Worm (Caenorhabditis elegans) whole organism, L2 larva: Measurements from ENCODE around the gene inos-1.
A peak's percentile ranks its signal among the peaks of the same experiment; 100 is the strongest.

Experiments used
- C34F6.9 ChIP-seq: fragments of 150-350 bp; optimal IDR thresholded peaks from 2 replicates; lab custom pipeline; 2014; ENCODE audit warnings: missing biosample characterization, missing genetic modification characterization
- F13H6.1 ChIP-seq: sonication (generic microtip); optimal IDR thresholded peaks from 2 replicates; lab custom pipeline; 2016; ENCODE audit warnings: missing genetic modification characterization, missing compliant biosample characterization
- R02D3.7 ChIP-seq: fragments of 150-350 bp; optimal IDR thresholded peaks from 2 replicates; lab custom pipeline; 2014; ENCODE audit warnings: missing biosample characterization, missing genetic modification characterization
- Y55F3AM.14 ChIP-seq: fragments of 200-800 bp; sonication (Bioruptor generic); optimal IDR thresholded peaks from 2 replicates; lab custom pipeline; 2018; ENCODE audit warnings: mild to moderate bottlenecking, missing genetic modification characterization, missing compliant biosample characterization
- alr-1 ChIP-seq: fragments of 150-350 bp; optimal IDR thresholded peaks from 2 replicates; lab custom pipeline; 2014; ENCODE audit warnings: missing biosample characterization, missing genetic modification characterization
- aly-2 ChIP-seq: fragments of 150-350 bp; optimal IDR thresholded peaks from 2 replicates; lab custom pipeline; 2014; ENCODE audit warnings: missing biosample characterization, missing genetic modification characterization
- ama-1 ChIP-seq: fragments of 150-350 bp; optimal IDR thresholded peaks from 2 replicates; lab custom pipeline; 2018; ENCODE audit warnings: inconsistent platforms
- ceh-16 ChIP-seq: fragments of 150-350 bp; optimal IDR thresholded peaks from 2 replicates; lab custom pipeline; 2014; ENCODE audit warnings: missing biosample characterization, missing genetic modification characterization
- ceh-82 ChIP-seq: fragments of 150-350 bp; optimal IDR thresholded peaks from 2 replicates; lab custom pipeline; 2014; ENCODE audit warnings: missing biosample characterization, missing genetic modification characterization
- crh-2 ChIP-seq: sonication (generic microtip); optimal IDR thresholded peaks from 2 replicates; lab custom pipeline; 2017; ENCODE audit warnings: missing biosample characterization, missing genetic modification characterization
- dmd-4 ChIP-seq: sonication (generic microtip); optimal IDR thresholded peaks from 2 replicates; lab custom pipeline; 2017; ENCODE audit warnings: missing biosample characterization, missing genetic modification characterization
- egl-27 ChIP-seq: sonication (generic microtip); optimal IDR thresholded peaks from 3 replicates; lab custom pipeline; 2017; ENCODE audit warnings: missing biosample characterization, missing genetic modification reagents, missing genetic modification characterization
- elt-1 ChIP-seq: fragments of 150-350 bp; optimal IDR thresholded peaks from 2 replicates; lab custom pipeline; 2014; ENCODE audit warnings: missing biosample characterization, missing genetic modification characterization
- elt-3 ChIP-seq: sonication (generic microtip); optimal IDR thresholded peaks from 2 replicates; lab custom pipeline; 2017; ENCODE audit warnings: missing biosample characterization, missing genetic modification characterization
- fos-1 ChIP-seq: fragments of 150-350 bp; optimal IDR thresholded peaks from 2 replicates; lab custom pipeline; 2014; ENCODE audit warnings: missing biosample characterization, missing genetic modification characterization
- gmeb-1 ChIP-seq: fragments of 150-350 bp; optimal IDR thresholded peaks from 2 replicates; lab custom pipeline; 2014; ENCODE audit warnings: missing biosample characterization, missing genetic modification characterization
- lin-11 ChIP-seq: fragments of 150-350 bp; sonication (generic microtip); optimal IDR thresholded peaks from 2 replicates; lab custom pipeline; 2014; ENCODE audit warnings: missing biosample characterization, missing genetic modification characterization, inconsistent platforms, mixed read lengths
- lin-13 ChIP-seq: fragments of 150-350 bp; optimal IDR thresholded peaks from 2 replicates; lab custom pipeline; 2014; ENCODE audit warnings: missing biosample characterization, missing genetic modification reagents, missing genetic modification characterization
- lin-39 ChIP-seq: fragments of 150-350 bp; optimal IDR thresholded peaks from 2 replicates; lab custom pipeline; 2014; ENCODE audit warnings: missing biosample characterization, missing genetic modification reagents, missing genetic modification characterization
- lsy-2 ChIP-seq, 2 experiments: fragments of 150-350 bp in 1 of 2; sonication (generic microtip) in 1 of 2; optimal IDR thresholded peaks; 2 replicates each; lab custom pipeline; 2014 to 2017; ENCODE audit warnings: missing biosample characterization in 2 of 2, missing genetic modification characterization in 2 of 2
- mab-5 ChIP-seq: fragments of 150-350 bp; optimal IDR thresholded peaks from 2 replicates; lab custom pipeline; 2014; ENCODE audit warnings: missing biosample characterization, missing genetic modification characterization
- mbf-1 ChIP-seq: sonication (generic microtip); optimal IDR thresholded peaks from 2 replicates; lab custom pipeline; 2017; ENCODE audit warnings: missing biosample characterization, missing genetic modification characterization
- mdl-1 ChIP-seq, 2 experiments: fragments of 150-350 bp in 1 of 2; sonication (generic microtip) in 1 of 2; optimal IDR thresholded peaks; 2 replicates each; lab custom pipeline; 2017; ENCODE audit warnings: missing biosample characterization in 2 of 2, missing genetic modification characterization in 2 of 2
- nhr-10 ChIP-seq: sonication (generic microtip); optimal IDR thresholded peaks from 2 replicates; lab custom pipeline; 2017; ENCODE audit warnings: missing biosample characterization, missing genetic modification characterization
- nhr-11 ChIP-seq: fragments of 150-350 bp; optimal IDR thresholded peaks from 2 replicates; lab custom pipeline; 2014; ENCODE audit warnings: missing biosample characterization, missing genetic modification characterization
- nhr-129 ChIP-seq: fragments of 150-350 bp; optimal IDR thresholded peaks from 2 replicates; lab custom pipeline; 2014; ENCODE audit warnings: missing biosample characterization, missing genetic modification characterization
- nhr-21 ChIP-seq: fragments of 150-350 bp; optimal IDR thresholded peaks from 2 replicates; lab custom pipeline; 2014; ENCODE audit warnings: missing biosample characterization, missing genetic modification characterization
- nhr-25 ChIP-seq: fragments of 150-350 bp; sonication (generic microtip); optimal IDR thresholded peaks from 3 replicates; lab custom pipeline; 2014; ENCODE audit warnings: missing biosample characterization, missing genetic modification characterization
- nhr-6 ChIP-seq: fragments of 150-350 bp; optimal IDR thresholded peaks from 2 replicates; lab custom pipeline; 2014; ENCODE audit warnings: missing biosample characterization, missing genetic modification characterization
- nhr-77 ChIP-seq: fragments of 150-350 bp; optimal IDR thresholded peaks from 2 replicates; lab custom pipeline; 2014; ENCODE audit warnings: missing biosample characterization, missing genetic modification characterization
- peb-1 ChIP-seq: fragments of 150-350 bp; optimal IDR thresholded peaks from 2 replicates; lab custom pipeline; 2014; ENCODE audit warnings: missing biosample characterization, missing genetic modification characterization
- sem-4 ChIP-seq: fragments of 150-350 bp; optimal IDR thresholded peaks from 2 replicates; lab custom pipeline; 2014; ENCODE audit warnings: missing biosample characterization, missing genetic modification reagents, missing genetic modification characterization
- sma-3 ChIP-seq: sonication (generic microtip); optimal IDR thresholded peaks from 2 replicates; lab custom pipeline; 2016; ENCODE audit warnings: missing genetic modification reagents, missing genetic modification characterization, missing compliant biosample characterization
- snpc-4 ChIP-seq: fragments of 150-350 bp; optimal IDR thresholded peaks from 2 replicates; lab custom pipeline; 2014; ENCODE audit warnings: missing biosample characterization, missing genetic modification characterization
- unc-39 ChIP-seq: fragments of 150-350 bp; optimal IDR thresholded peaks from 2 replicates; lab custom pipeline; 2014; ENCODE audit warnings: missing biosample characterization, missing genetic modification characterization
- unc-55 ChIP-seq: fragments of 150-350 bp; sonication (generic microtip); optimal IDR thresholded peaks from 3 replicates; lab custom pipeline; 2014; ENCODE audit warnings: missing biosample characterization, missing genetic modification reagents, missing genetic modification characterization
- unc-62 ChIP-seq: fragments of 150-350 bp; optimal IDR thresholded peaks from 2 replicates; lab custom pipeline; 2014; ENCODE audit warnings: missing biosample characterization, missing genetic modification reagents, missing genetic modification characterization
- zag-1 ChIP-seq: fragments of 150-350 bp; optimal IDR thresholded peaks from 2 replicates; lab custom pipeline; 2014; ENCODE audit warnings: missing biosample characterization, missing genetic modification characterization
- ztf-11 ChIP-seq: sonication (generic microtip); optimal IDR thresholded peaks from 2 replicates; lab custom pipeline; 2017; ENCODE audit warnings: missing biosample characterization, missing genetic modification characterization
- ztf-4 ChIP-seq: fragments of 150-350 bp; optimal IDR thresholded peaks from 2 replicates; lab custom pipeline; 2014; ENCODE audit warnings: missing biosample characterization, missing genetic modification characterization

Gene inos-1

DNA sequence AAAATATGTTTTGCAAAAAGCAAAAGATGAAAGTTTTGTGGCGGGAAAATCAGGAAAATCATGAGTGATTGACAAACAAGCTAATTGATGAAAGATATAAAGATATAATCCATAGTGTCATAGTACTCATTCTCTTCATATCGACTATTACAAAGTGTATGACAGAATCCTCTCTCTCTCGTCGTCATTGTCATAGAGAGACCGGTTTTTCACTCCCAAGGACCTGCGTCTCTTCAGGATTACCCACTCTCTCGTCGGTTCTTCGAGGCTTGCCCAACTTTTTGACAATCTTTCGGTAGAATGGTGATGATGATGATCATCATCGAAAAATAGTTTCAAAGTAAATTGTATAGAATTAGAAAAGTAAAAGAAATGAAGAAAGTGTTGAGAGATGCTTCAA lies 37.2 kb upstream of the inos-1 start (continued):
- TF ChIP-seq fos-1 (tag; lab: Kevin White, UChicago) (peak; percentile 57), lin-11 (no peak)

DNA sequence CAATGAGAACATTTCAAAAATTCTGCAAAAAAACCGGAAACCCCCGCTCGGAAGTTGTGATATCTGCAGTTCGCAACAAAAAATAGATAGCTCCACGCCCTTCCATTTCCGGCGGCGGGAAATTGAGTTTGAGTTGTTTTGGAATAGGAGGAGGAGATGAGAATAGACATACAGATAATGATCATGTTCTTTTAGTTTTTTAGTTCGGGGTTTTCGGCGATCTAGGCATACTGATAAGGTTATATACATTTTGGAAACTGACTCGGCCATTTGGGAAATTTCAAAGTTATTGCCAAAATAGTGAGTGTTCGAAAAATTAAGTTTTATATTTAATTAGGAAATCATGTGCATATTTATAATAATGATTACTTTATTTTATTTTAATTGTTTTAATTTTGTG lies 33.8 kb upstream of the inos-1 start:
- peak; percentile 11 for TF ChIP-seq elt-1
- no peak for TF ChIP-seq aly-2 (tag; lab: Kevin White, UChicago)
- no peak for TF ChIP-seq sem-4

DNA sequence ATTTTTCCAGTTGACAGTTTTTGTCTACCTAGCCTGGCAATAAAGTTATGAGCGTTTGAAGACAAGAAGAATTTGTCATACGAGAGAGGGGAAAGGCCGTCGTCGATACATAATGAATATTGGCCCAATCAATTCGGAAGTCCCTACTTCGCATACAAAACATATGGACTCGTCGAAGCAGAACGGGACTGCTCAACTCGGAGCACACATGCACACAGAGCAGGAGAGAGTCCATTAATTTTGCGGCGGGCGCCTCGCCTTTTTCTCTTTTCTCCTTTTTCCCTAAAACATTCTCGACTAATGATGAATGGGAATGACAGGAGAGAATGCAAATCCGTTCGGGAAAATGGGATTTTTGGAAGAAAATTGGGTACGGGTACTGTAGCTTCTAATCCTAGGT lies 32.4 kb upstream of the inos-1 start, which contains the start of gene F13D12.8:
F13D12.8 (minus strand) TSS at position 82 of the 400 bp plus-strand sequence.
- TF ChIP-seq dmd-4 (tag; lab: Kevin White, UChicago), result no peak
- TF ChIP-seq C34F6.9 (tag; lab: Kevin White, UChicago), result no peak
- TF ChIP-seq unc-55 (GFP tag; lab: Kevin White, UChicago), result peak; percentile 1
- peak; percentile 37 for TF ChIP-seq snpc-4
- peak in 1 of 2 experiments; percentile 1 for TF ChIP-seq lsy-2 (tag; optimal IDR thresholded peaks at IDR 0.05; lab: Kevin White, UChicago)

DNA sequence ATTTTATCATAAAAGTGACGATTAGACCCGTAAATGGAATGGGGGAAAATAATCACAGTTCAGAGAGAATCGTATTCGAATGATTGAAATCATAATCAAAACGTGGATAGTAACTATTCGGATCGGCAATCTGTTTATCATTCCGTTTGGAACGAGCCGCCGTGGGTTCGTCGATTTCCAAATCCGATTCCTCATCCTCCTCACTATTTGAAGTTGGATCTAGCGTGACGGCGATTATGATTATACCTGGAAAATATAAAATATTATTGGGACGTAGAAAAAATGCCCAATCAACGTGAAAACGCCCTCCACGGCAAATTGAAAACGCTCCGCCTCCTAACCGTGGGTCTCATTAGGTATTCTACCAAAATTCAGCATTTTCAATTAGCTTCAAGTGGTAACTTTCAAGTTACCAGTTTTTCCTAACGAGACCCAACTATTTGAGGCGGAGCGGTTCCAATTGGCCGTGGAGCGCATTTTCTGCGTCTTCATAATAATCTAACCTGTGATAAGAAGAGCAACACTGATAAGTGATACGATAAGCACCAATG lies 31.1 kb upstream of the inos-1 start:
- TF ChIP-seq ama-1 (lab: Kevin White, UChicago) (no peak), ztf-4 (no peak), lsy-2 (tag; optimal IDR thresholded peaks at IDR 0.05; lab: Kevin White, UChicago) (peak in 1 of 2 experiments; percentile 16), elt-3 (tag; lab: Kevin White, UChicago) (no peak), lin-13 (peak; percentile 49), F13H6.1 (tag; lab: Kevin White, UChicago) (peak; percentile 26), crh-2 (peak; percentile 46), ceh-82 (tag; lab: Kevin White, UChicago) (no peak), sma-3 (GFP tag; lab: Kevin White, UChicago) (peak; percentile 7), aly-2 (tag; lab: Kevin White, UChicago) (no peak), gmeb-1 (tag; lab: Kevin White, UChicago) (no peak), egl-27 (tag; lab: Kevin White, UChicago) (no peak), nhr-21 (tag; lab: Kevin White, UChicago) (peak; percentile 1), nhr-129 (tag; lab: Kevin White, UChicago) (peak; percentile 52)

DNA sequence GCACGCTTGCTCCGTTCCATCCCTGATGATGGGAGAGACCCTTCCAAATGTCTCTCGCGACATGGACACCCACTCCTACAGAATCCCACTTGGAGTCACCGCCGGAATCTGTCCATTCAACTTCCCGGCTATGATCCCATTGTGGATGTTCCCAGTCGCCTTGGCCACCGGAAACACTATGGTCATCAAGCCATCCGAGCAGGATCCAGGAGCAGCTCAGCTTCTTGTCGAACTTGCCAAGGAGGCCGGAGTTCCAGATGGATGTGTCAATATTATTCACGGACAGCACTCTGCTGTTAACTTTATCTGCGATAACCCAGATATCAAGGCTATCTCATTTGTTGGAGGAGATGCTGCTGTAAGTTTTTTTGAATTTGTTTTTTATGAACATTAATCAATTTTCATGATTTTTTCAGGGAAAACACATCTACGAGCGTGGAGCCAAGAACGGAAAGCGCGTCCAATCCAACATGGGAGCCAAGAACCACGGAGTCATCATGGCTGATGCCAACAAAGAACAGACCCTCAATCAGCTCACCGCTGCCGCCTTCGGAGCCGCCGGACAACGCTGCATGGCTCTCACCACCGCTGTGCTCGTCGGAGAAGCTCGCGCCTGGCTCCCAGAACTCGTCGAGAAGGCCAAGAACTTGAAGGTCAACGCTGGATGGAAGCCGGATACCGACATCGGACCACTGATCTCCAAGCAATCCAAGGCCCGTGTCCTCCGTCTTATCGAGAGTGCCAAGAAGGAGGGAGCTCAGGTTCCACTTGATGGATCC lies 29.8 kb upstream of the inos-1 start:
- TF ChIP-seq ama-1 (lab: Kevin White, UChicago) (peak; percentile 23), elt-3 (tag; lab: Kevin White, UChicago) (no peak)
- TF ChIP-seq, all 48 proteins: peak for 1

DNA sequence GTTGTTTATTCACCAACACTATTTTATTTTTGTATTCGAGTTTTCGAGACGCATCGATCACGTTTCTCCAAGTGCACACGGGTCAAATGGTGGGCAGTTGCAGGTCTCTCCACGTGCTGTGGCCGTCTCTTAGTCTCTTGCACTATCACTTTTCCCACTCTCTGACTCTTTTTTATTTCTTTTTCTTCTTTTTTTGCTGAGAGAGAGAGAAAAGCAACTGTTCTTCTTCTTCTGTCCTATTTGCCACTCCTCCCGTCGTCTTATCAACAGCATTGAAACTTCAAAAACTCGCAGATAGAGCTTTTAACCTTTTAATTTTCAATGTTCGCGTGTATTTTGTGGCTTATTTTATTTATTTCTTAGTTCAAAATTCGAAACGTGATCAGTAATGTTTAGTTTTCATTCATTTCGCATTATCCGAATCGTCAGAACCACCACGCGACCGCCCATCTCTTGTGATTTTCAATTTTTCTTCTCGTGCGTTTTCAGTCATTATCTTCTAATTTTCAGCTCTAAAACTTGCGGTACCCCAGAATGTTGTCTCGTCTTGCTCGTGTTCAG lies 28.5 kb upstream of the inos-1 start, which contains the start of gene alh-8:
alh-8 (plus strand) TSS at position 511 of the 561 bp plus-strand sequence.
- no peak for TF ChIP-seq peb-1 (tag; lab: Kevin White, UChicago)
- TF ChIP-seq ceh-16 (tag; lab: Kevin White, UChicago), result no peak
- peak; percentile 91 for TF ChIP-seq mdl-1 (tag; optimal IDR thresholded peaks at IDR 0.05; lab: Kevin White, UChicago)
- TF ChIP-seq nhr-77, result no peak
- peak; percentile 16 for TF ChIP-seq nhr-21 (tag; lab: Kevin White, UChicago)
- no peak for TF ChIP-seq dmd-4 (tag; lab: Kevin White, UChicago)
- no peak for TF ChIP-seq ztf-11 (tag; lab: Kevin White, UChicago)
- TF ChIP-seq mab-5 (tag; lab: Kevin White, UChicago), result no peak
- TF ChIP-seq sma-3 (GFP tag; lab: Kevin White, UChicago), result peak; percentile 33
- TF ChIP-seq unc-55 (GFP tag; lab: Kevin White, UChicago), result no peak
- peak; percentile 44 for TF ChIP-seq gmeb-1 (tag; lab: Kevin White, UChicago)
- no peak for TF ChIP-seq elt-3 (tag; lab: Kevin White, UChicago)
- TF ChIP-seq lin-11, result no peak
- peak; percentile 7 for TF ChIP-seq ztf-4
- TF ChIP-seq mbf-1 (tag; lab: Kevin White, UChicago), result no peak
- no peak for TF ChIP-seq nhr-6 (tag; lab: Kevin White, UChicago)
- no peak for TF ChIP-seq nhr-10
- no peak for TF ChIP-seq lin-13
- peak; percentile 20 for TF ChIP-seq Y55F3AM.14 (GFP tag; lab: Kevin White, UChicago)
- TF ChIP-seq ama-1 (lab: Kevin White, UChicago), result no peak
- TF ChIP-seq sem-4, result no peak
- TF ChIP-seq R02D3.7 (tag; lab: Kevin White, UChicago), result no peak
- no peak for TF ChIP-seq alr-1 (tag; lab: Kevin White, UChicago)
- TF ChIP-seq nhr-11, result no peak
- TF ChIP-seq unc-62 (GFP tag; lab: Kevin White, UChicago), result no peak
- no peak for TF ChIP-seq zag-1 (tag; lab: Kevin White, UChicago)
- TF ChIP-seq fos-1 (tag; lab: Kevin White, UChicago), result peak; percentile 57
- no peak for TF ChIP-seq unc-39 (tag; lab: Kevin White, UChicago)
- no peak for TF ChIP-seq ceh-82 (tag; lab: Kevin White, UChicago)
- no peak for TF ChIP-seq lin-39 (tag; lab: Kevin White, UChicago)
- no peak for TF ChIP-seq elt-1
- peak; percentile 66 for TF ChIP-seq crh-2
- TF ChIP-seq nhr-25, result peak; percentile 8
